Worm (Caenorhabditis elegans) whole organism, midembryonic: Measurements from ENCODE around the gene abch-1.

Source experiments
- T22C8.4 ChIP-seq: fragments of 200-800 bp; sonication (Bioruptor generic); IDR thresholded peaks from 2 replicates; pipeline ENCODE4 v1.3.6; 2022; ENCODE audit warnings: missing genetic modification characterization, missing compliant biosample characterization
- flt-1 ChIP-seq: fragments of 200-800 bp; sonication (Bioruptor generic); IDR thresholded peaks from 2 replicates; pipeline ENCODE4 v1.3.6; 2022; ENCODE audit warnings: missing genetic modification characterization, missing compliant biosample characterization
- med-1 ChIP-seq: sonication (generic microtip); optimal IDR thresholded peaks from 2 replicates; lab custom pipeline; 2017; ENCODE audit warnings: missing genetic modification characterization, mild to moderate bottlenecking, missing compliant biosample characterization, antibody characterized with exemption, missing genetic modification reagents; ENCODE audit not compliant: insufficient read depth
- ref-1 ChIP-seq: fragments of 200-800 bp; sonication (Bioruptor generic); conservative IDR thresholded peaks from 2 replicates; pipeline ENCODE4 v1.3.6; 2022; ENCODE audit warnings: missing genetic modification reagents, missing genetic modification characterization, missing compliant biosample characterization
- ztf-23 ChIP-seq: fragments of 200-800 bp; sonication (Bioruptor generic); IDR thresholded peaks from 2 replicates; pipeline ENCODE4 v1.3.6; 2022; ENCODE audit warnings: missing genetic modification reagents, missing genetic modification characterization, missing compliant biosample characterization

ce11 chrII:6535957-6536424 is 4.6 kb upstream of the abch-1 start, which contains the start of gene utp-20:
- TF ChIP-seq ref-1 (GFP tag; lab: Robert Waterston, UW) (no peak), med-1 (GFP tag; lab: Kevin White, UChicago) (no peak), ztf-23 (GFP tag; lab: Robert Waterston, UW) (no peak), T22C8.4 (GFP tag; lab: Robert Waterston, UW) (no peak), flt-1 (GFP tag; lab: Robert Waterston, UW) (no peak)
